Fruit fly (Drosophila melanogaster) S2 (cell line): Measurements from ENCODE around the gene Polr2D.

Experiments used
- CG8478 ChIP-seq: fragments of >200 bp; optimal IDR thresholded peaks from 2 replicates; lab custom pipeline; 2018
- CTCF ChIP-seq, 2 experiments: fragments of >200 bp; optimal IDR thresholded peaks; 2 replicates each; lab custom pipeline; 2018

dm6 chr3R:18296737-18297136, 41.5 kb upstream of the Polr2D start:
- TF ChIP-seq CTCF (optimal IDR thresholded peaks at IDR 0.05; lab: Kevin White, UChicago): no peak
- no peak for TF ChIP-seq CG8478 (lab: Kevin White, UChicago)
